Worm (Caenorhabditis elegans): Measurements from ENCODE around the gene C16A11.7.

DNA sequence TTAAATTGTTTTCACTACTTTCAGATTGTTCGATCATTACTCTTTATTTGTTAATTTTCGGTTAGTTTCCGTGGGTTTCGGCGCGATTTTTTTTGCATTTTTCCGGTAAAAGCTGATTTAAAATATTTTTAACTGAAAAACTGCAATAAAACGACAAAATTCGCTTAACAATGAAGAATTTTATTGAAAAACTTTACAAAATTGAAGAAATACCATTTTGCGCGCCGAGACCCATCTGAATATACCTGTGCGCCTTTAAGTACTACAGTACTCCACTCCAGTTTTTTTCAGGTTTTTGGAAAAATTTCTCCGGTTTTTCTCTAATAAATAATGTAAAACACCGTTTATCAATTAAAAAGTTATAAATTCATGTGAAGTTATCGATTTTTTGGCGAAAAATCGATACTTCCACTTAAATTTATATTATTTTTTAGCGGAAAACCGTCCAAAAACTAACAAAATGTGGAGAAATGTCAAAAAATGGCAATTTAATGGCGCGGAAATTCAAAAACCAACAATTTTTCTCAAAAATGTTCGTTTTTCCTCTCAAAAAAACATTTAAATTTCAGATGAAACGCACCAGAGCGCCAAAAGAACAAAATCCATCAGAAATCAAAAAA is 25.8 kb downstream of the C16A11.7 start, which contains the start of gene C16A11.10:
- no peak for TF ChIP-seq ztf-4 (tag; optimal IDR thresholded peaks at IDR 0.05)
- no peak for TF ChIP-seq snpc-4 (tag; optimal IDR thresholded peaks at IDR 0.05)
- TF ChIP-seq pha-4 (tag; optimal IDR thresholded peaks at IDR 0.05), result no peak
- TF ChIP-seq ZK546.5 (tag; optimal IDR thresholded peaks at IDR 0.05), result no peak
- no peak for TF ChIP-seq jun-1 (tag; optimal IDR thresholded peaks at IDR 0.05)
- no peak for TF ChIP-seq fos-1 (tag; optimal IDR thresholded peaks at IDR 0.05)
- no peak for TF ChIP-seq ama-1 (optimal IDR thresholded peaks at IDR 0.05)
- TF ChIP-seq mdl-1 (tag; optimal IDR thresholded peaks at IDR 0.05), result no peak
- no peak for TF ChIP-seq nhr-25 (tag; optimal IDR thresholded peaks at IDR 0.05)
